Worm (Caenorhabditis elegans): ENCODE results near the gene pas-6.

ce11 chrV:5536240-5536811 is 47.8 kb downstream of the pas-6 start, which contains the start of the genes cox-16 and syp-2:
- no peak for TF ChIP-seq nfya-1 (tag; optimal IDR thresholded peaks at IDR 0.05)
- TF ChIP-seq nhr-11 (tag; optimal IDR thresholded peaks at IDR 0.05), result no peak
- TF ChIP-seq ama-1 (optimal IDR thresholded peaks at IDR 0.05), result no peak
- TF ChIP-seq pat-9 (tag; optimal IDR thresholded peaks at IDR 0.05), result no peak
- no peak for TF ChIP-seq ceh-30 (tag; optimal IDR thresholded peaks at IDR 0.05)
- TF ChIP-seq pha-4 (tag; optimal IDR thresholded peaks at IDR 0.05), result no peak
- no peak for TF ChIP-seq sox-4 (tag; optimal IDR thresholded peaks at IDR 0.05)
